Fruit fly (Drosophila melanogaster): ENCODE data around the gene spi.

spi gene

DNA sequence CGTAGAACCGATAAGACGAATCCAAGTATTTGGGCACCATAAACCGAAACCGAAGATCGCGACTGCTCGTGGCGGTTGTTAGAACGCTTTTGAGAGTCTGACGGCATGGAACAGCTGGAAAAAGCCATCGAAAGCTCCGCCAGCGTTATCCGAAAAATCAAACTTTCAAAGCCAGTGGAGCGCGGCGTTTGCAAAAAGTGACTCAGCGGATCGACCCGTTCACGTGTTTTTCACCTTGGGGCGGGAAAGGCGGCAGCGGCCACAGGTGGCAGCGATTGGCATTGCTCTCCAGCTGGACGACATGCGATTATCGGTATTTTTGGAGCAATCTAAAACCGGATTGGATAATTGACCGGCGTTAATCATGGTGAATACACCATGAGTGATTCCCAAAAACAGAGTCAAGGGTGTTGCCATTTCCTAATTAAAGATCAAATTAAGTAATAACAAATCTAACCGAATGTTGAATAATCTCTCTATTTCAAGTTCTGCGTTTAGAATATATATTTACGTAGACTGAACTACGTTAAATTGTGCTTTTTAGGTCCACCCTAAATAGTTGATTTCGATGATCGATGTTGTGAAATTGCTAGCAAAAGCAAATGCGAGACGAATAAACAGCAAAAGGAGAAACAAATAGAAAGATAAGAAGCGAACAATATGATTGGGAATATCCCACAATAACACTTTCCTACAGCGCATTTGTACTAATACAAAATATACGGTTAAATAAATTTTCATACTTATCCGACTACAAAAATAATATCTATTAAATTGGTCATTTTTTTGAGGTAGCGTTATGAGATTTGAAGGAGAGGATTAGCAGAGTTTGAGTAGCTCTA lies 30.0 kb downstream of the spi start, which contains the start of gene CG10337 (continued):
- TF ChIP-seq CG7987 (GFP tag; optimal IDR thresholded peaks at IDR 0.05): peak; percentile 60
- no peak for TF ChIP-seq sr (GFP tag; IDR thresholded peaks at IDR 0.05)
- no peak for TF ChIP-seq unc-4 (GFP tag; IDR thresholded peaks at IDR 0.05; ENCODE audit: partially characterized antibody)
- peak in 1 of 2 experiments; percentile 1 for TF ChIP-seq Trl (optimal IDR thresholded peaks at IDR 0.05)
- no peak for TF ChIP-seq Trl (GFP tag; optimal IDR thresholded peaks at IDR 0.05)
- TF ChIP-seq Tbp (GFP tag; optimal IDR thresholded peaks at IDR 0.05): no peak
- TF ChIP-seq eve (GFP tag; optimal IDR thresholded peaks at IDR 0.05): peak in 1 of 2 experiments; percentile 72
- TF ChIP-seq esg (GFP tag; conservative IDR thresholded peaks at IDR 0.05): no peak
- peak; percentile 67 for TF ChIP-seq odd (GFP tag; optimal IDR thresholded peaks at IDR 0.05)
- no peak for TF ChIP-seq wor (GFP tag; IDR thresholded peaks at IDR 0.05)
- TF ChIP-seq Atf6 (GFP tag; IDR thresholded peaks at IDR 0.05): peak; percentile 56; the same call in 1 of the 2 replicates
- TF ChIP-seq cg (GFP tag; optimal IDR thresholded peaks at IDR 0.05): no peak
- TF ChIP-seq dimm (GFP tag; IDR thresholded peaks at IDR 0.05): no peak
- no peak for TF ChIP-seq Ssrp (tag; optimal IDR thresholded peaks at IDR 0.05)
- TF ChIP-seq ase (GFP tag; IDR thresholded peaks at IDR 0.05): no peak
- TF ChIP-seq CG17186 (GFP tag; optimal IDR thresholded peaks at IDR 0.05): no peak
- TF ChIP-seq CG31441 (GFP tag; IDR thresholded peaks at IDR 0.05): peak; percentile 16; the same call in 1 of the 2 replicates
- no peak for TF ChIP-seq CG14050 (GFP tag; IDR thresholded peaks at IDR 0.05)
- no peak for TF ChIP-seq lbe (GFP tag; optimal IDR thresholded peaks at IDR 0.05)
- TF ChIP-seq trem (tag; optimal IDR thresholded peaks at IDR 0.05): no peak
- no peak for TF ChIP-seq crc (GFP tag; optimal IDR thresholded peaks at IDR 0.05)
- peak; percentile 62 for TF ChIP-seq CG15269 (tag; optimal IDR thresholded peaks at IDR 0.05)
- TF ChIP-seq CG13123 (GFP tag; optimal IDR thresholded peaks at IDR 0.05): no peak
- no peak for TF ChIP-seq CG31365 (tag; optimal IDR thresholded peaks at IDR 0.05)
- no peak for TF ChIP-seq Gsc (GFP tag; IDR thresholded peaks at IDR 0.05)
- TF ChIP-seq CG7357 (GFP tag; IDR thresholded peaks at IDR 0.05): no peak
- no peak for TF ChIP-seq CkIIα-i1 (GFP tag; IDR thresholded peaks at IDR 0.05)
- TF ChIP-seq CG15073 (GFP tag; optimal IDR thresholded peaks at IDR 0.05): no peak
- TF ChIP-seq CG12219 (GFP tag; optimal IDR thresholded peaks at IDR 0.05): peak; percentile 29
- peak; percentile 22 for TF ChIP-seq CG2875 (GFP tag; optimal IDR thresholded peaks at IDR 0.05)
- TF ChIP-seq Sry-δ (GFP tag; optimal IDR thresholded peaks at IDR 0.05): peak; percentile 7
- no peak for TF ChIP-seq onecut (GFP tag; IDR thresholded peaks at IDR 0.05)
- TF ChIP-seq CG2120 (GFP tag; optimal IDR thresholded peaks at IDR 0.05): peak; percentile 70
- TF ChIP-seq CG8478 (optimal IDR thresholded peaks at IDR 0.05): no peak
- TF ChIP-seq bigmax (GFP tag; optimal IDR thresholded peaks at IDR 0.05): no peak
- TF ChIP-seq CG17328 (GFP tag; IDR thresholded peaks at IDR 0.05): peak; percentile 50
- TF ChIP-seq ci (GFP tag; IDR thresholded peaks at IDR 0.05): no peak; the same call in 2 of the 3 replicates
- peak; percentile 57 for TF ChIP-seq CG12299 (tag; optimal IDR thresholded peaks at IDR 0.05)
- TF ChIP-seq Bgb (GFP tag; IDR thresholded peaks at IDR 0.05; ENCODE audit: partially characterized antibody): no peak
- TF ChIP-seq h (optimal IDR thresholded peaks at IDR 0.05): no peak
- peak; percentile 40 for TF ChIP-seq D19A (tag; optimal IDR thresholded peaks at IDR 0.05)
- peak; percentile 32 for TF ChIP-seq CG1603 (tag; optimal IDR thresholded peaks at IDR 0.05)
- TF ChIP-seq CG2202 (tag; optimal IDR thresholded peaks at IDR 0.05): no peak
- TF ChIP-seq CG7556 (GFP tag; optimal IDR thresholded peaks at IDR 0.05): peak; percentile 70
- TF ChIP-seq Deaf1 (tag; optimal IDR thresholded peaks at IDR 0.05): peak; percentile 68
- TF ChIP-seq Kr (GFP tag; optimal IDR thresholded peaks at IDR 0.05): no peak
- no peak for TF ChIP-seq klu (GFP tag; IDR thresholded peaks at IDR 0.05)
- TF ChIP-seq CG5953 (GFP tag; IDR thresholded peaks at IDR 0.05): no peak
- TF ChIP-seq CG4617 (GFP tag; optimal IDR thresholded peaks at IDR 0.05; ENCODE audit: borderline replicate concordance): peak; percentile 35
- no peak for TF ChIP-seq CG8359 (GFP tag; optimal IDR thresholded peaks at IDR 0.05; ENCODE audit: borderline replicate concordance)
- peak in 1 of 2 experiments; percentile 27 for TF ChIP-seq Eip74EF (GFP tag; optimal IDR thresholded peaks at IDR 0.05)
